Fruit fly (Drosophila melanogaster): ENCODE data around the gene CG32219.

CG32219 gene

DNA sequence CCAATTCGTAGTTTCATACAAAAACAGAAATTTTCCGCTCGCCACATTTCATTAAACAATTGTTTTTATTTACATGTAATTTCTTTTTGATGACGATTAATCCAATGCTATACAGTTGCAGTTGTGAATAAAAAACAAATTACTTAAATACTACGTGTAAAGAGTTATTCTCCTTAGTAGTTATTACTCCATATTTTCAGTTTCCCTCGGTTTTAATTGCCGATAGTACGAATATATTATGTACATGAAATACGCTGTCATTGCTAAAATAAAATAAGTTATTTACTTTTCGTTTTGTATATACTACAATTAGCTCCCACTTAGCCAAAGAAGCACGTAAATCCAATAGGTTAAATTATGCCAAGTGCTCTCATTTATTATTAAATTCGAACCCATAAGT lies 2.7 kb upstream of the CG32219 start, which contains the start of gene CG42655:
Gene CG42655, minus strand, starts transcription at position 101 of the 400 bp plus-strand sequence.
- no peak for TF ChIP-seq otp (GFP tag; IDR thresholded peaks at IDR 0.05)
- TF ChIP-seq Dbx (GFP tag; IDR thresholded peaks at IDR 0.05), result no peak
- TF ChIP-seq trem (tag; optimal IDR thresholded peaks at IDR 0.05), result no peak
- no peak for TF ChIP-seq her (GFP tag; optimal IDR thresholded peaks at IDR 0.05)
- no peak for TF ChIP-seq slbo (GFP tag; IDR thresholded peaks at IDR 0.05)
- TF ChIP-seq Adf1 (GFP tag; IDR thresholded peaks at IDR 0.05), result no peak
- no peak for TF ChIP-seq tna (GFP tag; IDR thresholded peaks at IDR 0.05; ENCODE audit: partially characterized antibody)
- no peak for TF ChIP-seq p53 (GFP tag; optimal IDR thresholded peaks at IDR 0.05)
- TF ChIP-seq Drgx (GFP tag; IDR thresholded peaks at IDR 0.05), result no peak
- TF ChIP-seq Nf-YB (GFP tag; optimal IDR thresholded peaks at IDR 0.05), result no peak
- TF ChIP-seq stc (GFP tag; IDR thresholded peaks at IDR 0.05), result no peak
- TF ChIP-seq gfzf (GFP tag; optimal IDR thresholded peaks at IDR 0.05), result no peak
- no peak for TF ChIP-seq ro (GFP tag; IDR thresholded peaks at IDR 0.05)
- no peak for TF ChIP-seq CG17568 (GFP tag; optimal IDR thresholded peaks at IDR 0.05)
- TF ChIP-seq CG10979 (tag; optimal IDR thresholded peaks at IDR 0.05), result no peak
- no peak for TF ChIP-seq pb (GFP tag; optimal IDR thresholded peaks at IDR 0.05)

DNA sequence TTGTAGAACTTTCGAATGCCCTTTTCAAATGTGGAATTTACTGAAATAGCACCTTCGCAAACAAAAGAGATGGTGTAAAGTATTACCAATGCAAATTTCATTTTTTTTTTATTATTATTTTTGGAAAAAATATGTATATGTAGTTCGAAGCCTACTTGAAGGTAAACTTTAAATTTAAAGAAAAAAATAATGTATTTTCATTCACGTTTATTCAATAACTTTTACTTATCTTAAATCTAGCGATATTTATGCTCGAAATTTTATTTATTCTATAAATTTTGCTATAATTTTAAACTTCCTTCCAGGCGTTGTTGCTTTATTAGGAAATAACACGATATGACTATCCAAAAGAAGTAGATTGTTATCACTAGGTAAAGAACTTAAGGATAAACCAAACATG lies 1.8 kb upstream of the CG32219 start, which contains the start of gene CG33710:
Gene CG33710, minus strand, starts transcription at position 101 of the 400 bp plus-strand sequence.
- no peak for TF ChIP-seq CTCF (GFP tag; optimal IDR thresholded peaks at IDR 0.05)
- no peak for TF ChIP-seq al (GFP tag; IDR thresholded peaks at IDR 0.05)
- no peak for TF ChIP-seq amos (GFP tag; IDR thresholded peaks at IDR 0.05; ENCODE audit: partially characterized antibody)
- TF ChIP-seq Dbx (GFP tag; IDR thresholded peaks at IDR 0.05), result no peak
- no peak for TF ChIP-seq Bgb (GFP tag; IDR thresholded peaks at IDR 0.05; ENCODE audit: partially characterized antibody)
- no peak for TF ChIP-seq unc-4 (GFP tag; IDR thresholded peaks at IDR 0.05; ENCODE audit: partially characterized antibody)
- TF ChIP-seq CG7745 (tag; optimal IDR thresholded peaks at IDR 0.05), result no peak
- TF ChIP-seq Gsc (GFP tag; IDR thresholded peaks at IDR 0.05), result no peak
- no peak for TF ChIP-seq CG8478 (optimal IDR thresholded peaks at IDR 0.05)
- no peak for TF ChIP-seq CG14860 (GFP tag; IDR thresholded peaks at IDR 0.05; ENCODE audit: partially characterized antibody)
- TF ChIP-seq CG13624 (GFP tag; optimal IDR thresholded peaks at IDR 0.05), result no peak
- TF ChIP-seq CG2199 (GFP tag; IDR thresholded peaks at IDR 0.05), result no peak
- no peak for TF ChIP-seq dm (GFP tag; optimal IDR thresholded peaks at IDR 0.05)
- no peak for TF ChIP-seq CG3407 (GFP tag; optimal IDR thresholded peaks at IDR 0.05)
- TF ChIP-seq CG9437 (GFP tag; optimal IDR thresholded peaks at IDR 0.05), result no peak
- no peak for TF ChIP-seq dmrt11E (tag; optimal IDR thresholded peaks at IDR 0.05)
- no peak for TF ChIP-seq Sry-β (GFP tag; optimal IDR thresholded peaks at IDR 0.05)
- TF ChIP-seq fd96Cb (tag; optimal IDR thresholded peaks at IDR 0.05), result no peak

DNA sequence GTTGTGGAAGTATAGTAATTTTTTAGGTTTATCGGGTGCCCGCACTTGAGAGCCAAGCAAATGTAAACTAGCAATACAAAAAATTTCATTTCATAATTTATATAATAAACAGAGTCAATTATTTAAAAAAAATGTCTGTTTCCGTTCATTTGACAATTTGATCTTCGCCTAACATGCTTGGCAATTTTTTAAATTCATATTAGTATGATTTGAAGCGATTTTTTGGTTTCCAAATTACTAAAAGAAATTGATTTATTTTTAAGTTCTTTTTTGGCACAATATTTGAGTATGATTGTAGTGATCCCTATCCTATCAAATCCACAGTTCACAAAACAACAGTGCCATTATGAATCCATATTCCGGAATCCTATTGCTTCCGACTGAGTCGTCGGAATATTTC lies 933 bp upstream of the CG32219 start, which contains the start of gene CG34258:
Gene CG34258, minus strand, starts transcription at position 101 of the 400 bp plus-strand sequence.
- TF ChIP-seq HLHmδ (GFP tag; optimal IDR thresholded peaks at IDR 0.05) (no peak), D19B (GFP tag; optimal IDR thresholded peaks at IDR 0.05) (no peak), phol (tag; optimal IDR thresholded peaks at IDR 0.05) (no peak), CG16779 (GFP tag; IDR thresholded peaks at IDR 0.05) (no peak), ken (GFP tag; IDR thresholded peaks at IDR 0.05) (no peak), CG10274 (GFP tag; optimal IDR thresholded peaks at IDR 0.05) (no peak), Rx (GFP tag; IDR thresholded peaks at IDR 0.05) (no peak), Hr3 (GFP tag; optimal IDR thresholded peaks at IDR 0.05) (no peak), Doc2 (GFP tag; IDR thresholded peaks at IDR 0.05) (no peak), CG1024 (GFP tag; IDR thresholded peaks at IDR 0.05) (no peak), salm (tag; optimal IDR thresholded peaks at IDR 0.05) (no peak), gfzf (GFP tag; optimal IDR thresholded peaks at IDR 0.05) (no peak), CG43689 (GFP tag; IDR thresholded peaks at IDR 0.05) (no peak), CG12236 (GFP tag; optimal IDR thresholded peaks at IDR 0.05) (no peak), zen (tag; optimal IDR thresholded peaks at IDR 0.05) (no peak), CoRest (tag; optimal IDR thresholded peaks at IDR 0.05) (no peak), CG31441 (GFP tag; IDR thresholded peaks at IDR 0.05) (no peak), CG16815 (GFP tag; optimal IDR thresholded peaks at IDR 0.05) (no peak)

Measured in whole organism, embryonic.